Worm (Caenorhabditis elegans) whole organism, early embryonic: ENCODE measurements around the gene ech-1.1.

Experiments
- ama-1 ChIP-seq: fragments of 150-350 bp; optimal IDR thresholded peaks from 2 replicates; lab custom pipeline; 2014
- ceh-36 ChIP-seq: sonication (generic microtip); optimal IDR thresholded peaks from 2 replicates; lab custom pipeline; 2016; ENCODE audit warnings: missing genetic modification characterization, inconsistent platforms, missing compliant biosample characterization
- ets-7 ChIP-seq: sonication (generic microtip); optimal IDR thresholded peaks from 2 replicates; lab custom pipeline; 2016; ENCODE audit warnings: missing genotype, missing genetic modification characterization, missing compliant biosample characterization
- sea-1 ChIP-seq: fragments of 200-800 bp; sonication (Bioruptor generic); conservative IDR thresholded peaks from 2 replicates; pipeline ENCODE4 v1.3.6; 2022; ENCODE audit warnings: missing genetic modification characterization, missing compliant biosample characterization

DNA sequence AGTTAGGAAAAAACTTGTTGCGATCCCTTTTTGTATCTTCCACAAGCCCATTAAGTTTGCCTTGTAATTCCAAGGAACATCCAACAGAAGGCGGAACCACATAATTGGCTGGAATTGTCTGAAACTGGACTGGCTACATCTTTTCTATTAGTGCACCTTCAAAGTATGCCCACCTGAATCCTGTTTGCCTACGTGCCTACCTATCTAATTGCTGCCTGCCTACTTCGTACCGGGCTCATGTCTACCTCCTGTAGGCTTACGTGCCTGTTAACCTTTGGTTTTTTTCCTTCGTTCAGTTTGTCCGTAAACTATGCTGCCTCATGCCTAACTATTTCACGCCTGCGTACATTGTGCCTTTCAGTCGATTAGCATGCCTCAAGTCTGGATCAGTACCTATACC is 23.9 kb downstream of the ech-1.1 start, which contains the start of gene wrt-7:
- TF ChIP-seq ama-1 (lab: Kevin White, UChicago): no peak
- no peak for TF ChIP-seq sea-1 (GFP tag; lab: Robert Waterston, UW)
- TF ChIP-seq ets-7 (tag; lab: Kevin White, UChicago): no peak
- no peak for TF ChIP-seq ceh-36 (tag; lab: Kevin White, UChicago)
